Worm (Caenorhabditis elegans) whole organism, L1 larva: ENCODE measurements around the gene Y73C8B.9.

Source experiments
- egl-27 ChIP-seq, 2 experiments: fragments of 150-350 bp in 1 of 2; sonication (generic microtip); optimal IDR thresholded peaks; 3 replicates each; lab custom pipeline; 2017 to 2018; ENCODE audit warnings: missing biosample characterization in 2 of 2, missing genetic modification characterization in 2 of 2, missing genetic modification reagents in 2 of 2
- jun-1 ChIP-seq: fragments of 150-350 bp; optimal IDR thresholded peaks from 2 replicates; lab custom pipeline; 2014; ENCODE audit warnings: missing biosample characterization, missing genetic modification reagents, missing genetic modification characterization
- lin-13 ChIP-seq: fragments of 150-350 bp; optimal IDR thresholded peaks from 2 replicates; lab custom pipeline; 2014; ENCODE audit warnings: missing biosample characterization, missing genetic modification reagents, missing genetic modification characterization
- lin-15B ChIP-seq: fragments of 150-350 bp; sonication (generic microtip); optimal IDR thresholded peaks from 3 replicates; lab custom pipeline; 2014; ENCODE audit warnings: missing biosample characterization, missing genetic modification characterization
- lir-3 ChIP-seq: sonication (generic microtip); optimal IDR thresholded peaks from 2 replicates; lab custom pipeline; 2016; ENCODE audit warnings: mild to moderate bottlenecking, missing genetic modification characterization, moderate library complexity, missing compliant biosample characterization; ENCODE audit not compliant: poor library complexity
- mab-9 ChIP-seq: fragments of 200-800 bp; sonication (Bioruptor generic); IDR thresholded peaks from 2 replicates; pipeline ENCODE4 v1.3.6; 2022; ENCODE audit warnings: missing genetic modification reagents, missing genetic modification characterization, missing compliant biosample characterization
- nhr-19 ChIP-seq: fragments of 200-800 bp; sonication (Bioruptor generic); conservative IDR thresholded peaks from 2 replicates; pipeline ENCODE4 v1.3.6; 2022; ENCODE audit warnings: missing genetic modification characterization, missing compliant biosample characterization
- ztf-11 ChIP-seq, 2 experiments: sonication (generic microtip); optimal IDR thresholded peaks; 2 replicates each; lab custom pipeline; 2016 to 2017; ENCODE audit warnings: missing genetic modification characterization in 2 of 2, missing biosample characterization in 1 of 2, missing compliant biosample characterization in 1 of 2

ce11 chrV:3218604-3219003 lies 25.2 kb downstream of the Y73C8B.9 start:
- TF ChIP-seq lin-13 (GFP tag; lab: Kevin White, UChicago) (no peak), ztf-11 (tag; optimal IDR thresholded peaks at IDR 0.05; lab: Kevin White, UChicago) (no peak), nhr-19 (GFP tag; lab: Robert Waterston, UW) (no peak), mab-9 (no peak), lin-15B (tag; lab: Kevin White, UChicago) (no peak), lir-3 (no peak), egl-27 (tag; optimal IDR thresholded peaks at IDR 0.05; lab: Kevin White, UChicago) (no peak), jun-1 (tag; lab: Kevin White, UChicago) (no peak)
